Worm (Caenorhabditis elegans): ENCODE measurements around the gene T24H7.2.

DNA sequence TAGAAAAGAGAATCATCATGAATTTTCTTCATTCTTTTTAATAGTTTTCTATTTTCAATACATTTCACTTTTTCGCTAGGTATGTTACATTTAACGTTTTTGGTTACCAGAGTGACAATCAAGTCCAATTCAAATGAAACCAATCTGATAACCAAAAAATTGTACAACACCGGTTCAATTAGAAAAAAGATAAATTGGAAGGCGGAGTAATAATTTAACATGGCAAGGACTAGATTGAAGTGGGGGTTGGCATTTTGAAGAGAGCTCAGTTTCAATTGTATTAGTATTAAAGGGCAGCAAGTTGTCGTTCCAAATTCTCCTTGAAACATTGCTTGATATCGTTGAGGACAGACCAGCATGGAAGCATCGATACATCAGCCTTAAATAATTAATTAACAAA lies 5.6 kb downstream of the T24H7.2 start:
- TF ChIP-seq nhr-237 (tag; optimal IDR thresholded peaks at IDR 0.05) (no peak), ama-1 (optimal IDR thresholded peaks at IDR 0.05) (no peak), ztf-11 (tag; optimal IDR thresholded peaks at IDR 0.05) (no peak)
